Worm (Caenorhabditis elegans) whole organism, L4 larva: ENCODE data around the gene Y51H4A.5.
"Not testable (repeated sequence)": the region's sequence is repeated elsewhere in the genome, so short reads cannot be mapped to it uniquely, and the experiment has no call there.

Source experiments
- D1046.2 ChIP-seq: fragments of 200-800 bp; sonication (Bioruptor generic); IDR thresholded peaks from 2 replicates; pipeline ENCODE4 v1.3.6; 2022; ENCODE audit warnings: missing genetic modification characterization, missing compliant biosample characterization
- F49E8.2 ChIP-seq: sonication (generic microtip); optimal IDR thresholded peaks from 2 replicates; lab custom pipeline; 2016; ENCODE audit warnings: missing compliant biosample characterization, mild to moderate bottlenecking, missing genetic modification characterization, borderline replicate concordance
- T26A8.4 ChIP-seq: fragments of 200-800 bp; sonication (Bioruptor generic); IDR thresholded peaks from 2 replicates; pipeline ENCODE4 v1.3.6; 2022; ENCODE audit warnings: missing genetic modification characterization, missing compliant biosample characterization
- Y48G9A.11 ChIP-seq: fragments of 200-800 bp; sonication (Bioruptor generic); IDR thresholded peaks from 2 replicates; pipeline ENCODE4 v1.3.6; 2022; ENCODE audit warnings: missing genetic modification reagents, missing genetic modification characterization, missing compliant biosample characterization
- ZK546.5 ChIP-seq, 2 experiments: sonication (generic microtip); optimal IDR thresholded peaks; 2 replicates each; lab custom pipeline; 2017; ENCODE audit warnings: missing biosample characterization in 2 of 2, missing genetic modification characterization in 2 of 2
- aha-1 ChIP-seq: fragments of 150-350 bp; peaks from one replicate; lab custom pipeline; 2014; ENCODE audit warnings: missing biosample characterization, missing genetic modification characterization
- arid-1 ChIP-seq: fragments of 200-800 bp; sonication (Bioruptor generic); conservative IDR thresholded peaks from 2 replicates; pipeline ENCODE4 v1.3.6; 2022; ENCODE audit warnings: missing genetic modification reagents, missing genetic modification characterization, missing compliant biosample characterization
- ceh-28 ChIP-seq: fragments of 150-350 bp; optimal IDR thresholded peaks from 2 replicates; lab custom pipeline; 2014; ENCODE audit warnings: missing biosample characterization, missing genetic modification reagents, missing genetic modification characterization
- ceh-62 ChIP-seq: sonication (generic microtip); optimal IDR thresholded peaks from 2 replicates; lab custom pipeline; 2017; ENCODE audit warnings: missing biosample characterization, missing genetic modification characterization
- daf-16 ChIP-seq, 3 experiments: sonication (generic microtip); optimal IDR thresholded peaks; 2 replicates each; lab custom pipeline; 2016 to 2017; ENCODE audit warnings: missing genetic modification characterization in 3 of 3, missing genetic modification reagents in 3 of 3, mild to moderate bottlenecking in 2 of 3, missing compliant biosample characterization in 2 of 3, missing biosample characterization in 1 of 3, moderate library complexity in 1 of 3
- dmd-8 ChIP-seq: fragments of 200-800 bp; sonication (Bioruptor generic); IDR thresholded peaks from 2 replicates; pipeline ENCODE4 v1.3.6; 2022; ENCODE audit warnings: missing genetic modification characterization, missing compliant biosample characterization
- dve-1 ChIP-seq: sonication (generic microtip); optimal IDR thresholded peaks from 2 replicates; lab custom pipeline; 2017; ENCODE audit warnings: antibody characterized with exemption, mild to moderate bottlenecking, missing genetic modification characterization, missing compliant biosample characterization; ENCODE audit not compliant: insufficient read depth
- egl-27 ChIP-seq: sonication (generic microtip); optimal IDR thresholded peaks from 3 replicates; lab custom pipeline; 2017; ENCODE audit warnings: missing biosample characterization, missing genetic modification reagents, missing genetic modification characterization
- egl-43 ChIP-seq: fragments of 200-800 bp; sonication (Bioruptor generic); IDR thresholded peaks from 2 replicates; pipeline ENCODE4 v1.3.6; 2022; ENCODE audit warnings: missing genetic modification reagents, missing genetic modification characterization, missing compliant biosample characterization
- gei-8 ChIP-seq: fragments of 200-800 bp; sonication (Bioruptor generic); optimal IDR thresholded peaks from 2 replicates; lab custom pipeline; 2018; ENCODE audit warnings: mild to moderate bottlenecking, missing genetic modification characterization, missing compliant biosample characterization
- hmg-1.1 ChIP-seq: fragments of 200-800 bp; sonication (Bioruptor generic); IDR thresholded peaks from 2 replicates; pipeline ENCODE4 v1.3.6; 2022; ENCODE audit warnings: missing genetic modification reagents, missing genetic modification characterization, missing compliant biosample characterization
- lin-1 ChIP-seq: fragments of 200-800 bp; sonication (Bioruptor generic); IDR thresholded peaks from 2 replicates; pipeline ENCODE4 v1.3.6; 2022; ENCODE audit warnings: missing genetic modification reagents, missing genetic modification characterization, missing compliant biosample characterization
- lin-13 ChIP-seq: fragments of 150-350 bp; optimal IDR thresholded peaks from 2 replicates; lab custom pipeline; 2014; ENCODE audit warnings: missing biosample characterization, missing genetic modification reagents, missing genetic modification characterization
- lin-38 ChIP-seq: fragments of 200-800 bp; sonication (Bioruptor generic); IDR thresholded peaks from 2 replicates; pipeline ENCODE4 v1.3.6; 2022; ENCODE audit warnings: missing genetic modification reagents, missing genetic modification characterization, missing compliant biosample characterization
- madf-5 ChIP-seq, 2 experiments: fragments of 200-800 bp; sonication (Bioruptor generic); IDR thresholded peaks; 2 replicates each; pipeline ENCODE4 v1.3.6; 2022; ENCODE audit warnings: missing compliant biosample characterization in 2 of 2, missing genetic modification characterization in 2 of 2
- mep-1 ChIP-seq: fragments of 150-350 bp; sonication (generic microtip); optimal IDR thresholded peaks from 3 replicates; lab custom pipeline; 2014; ENCODE audit warnings: missing biosample characterization, missing genetic modification characterization
- mes-2 ChIP-seq: sonication (generic microtip); optimal IDR thresholded peaks from 2 replicates; lab custom pipeline; 2016; ENCODE audit warnings: missing genotype, mild to moderate bottlenecking, missing genetic modification characterization, missing compliant biosample characterization; ENCODE audit not compliant: poor library complexity, severe bottlenecking
- mxl-2 ChIP-seq: fragments of 200-800 bp; sonication (Bioruptor generic); conservative IDR thresholded peaks from 2 replicates; pipeline ENCODE4 v1.3.6; 2022; ENCODE audit warnings: missing genetic modification reagents, missing genetic modification characterization, missing compliant biosample characterization
- nhr-10 ChIP-seq: fragments of 150-350 bp; optimal IDR thresholded peaks from 2 replicates; lab custom pipeline; 2014; ENCODE audit warnings: missing biosample characterization, missing genetic modification characterization
- nhr-6 ChIP-seq: fragments of 150-350 bp; optimal IDR thresholded peaks from 2 replicates; lab custom pipeline; 2014; ENCODE audit warnings: missing biosample characterization, missing genetic modification characterization
- nhr-76 ChIP-seq: fragments of 150-350 bp; optimal IDR thresholded peaks from 2 replicates; lab custom pipeline; 2014; ENCODE audit warnings: missing biosample characterization, missing genetic modification characterization
- pha-4 ChIP-seq, 2 experiments: fragments of 150-350 bp in 1 of 2; fragments of 200-800 bp in 1 of 2; sonication (Bioruptor generic) in 1 of 2; IDR thresholded peaks in 1 of 2; optimal IDR thresholded peaks in 1 of 2; 2 replicates each; pipeline versions ENCODE4 v1.3.6 to Lab custom; 2014 to 2022; ENCODE audit warnings: missing genetic modification characterization in 2 of 2, missing genetic modification reagents in 2 of 2, missing biosample characterization in 1 of 2, missing compliant biosample characterization in 1 of 2
- php-3 ChIP-seq: fragments of 200-800 bp; sonication (Bioruptor generic); IDR thresholded peaks from 2 replicates; pipeline ENCODE4 v1.3.6; 2022; ENCODE audit warnings: missing genetic modification reagents, missing genetic modification characterization, missing compliant biosample characterization
- rbr-2 ChIP-seq: sonication (generic microtip); optimal IDR thresholded peaks from 2 replicates; lab custom pipeline; 2016; ENCODE audit warnings: missing genotype, missing genetic modification characterization, missing compliant biosample characterization
- snpc-1.2 ChIP-seq: fragments of 200-800 bp; sonication (Bioruptor generic); IDR thresholded peaks from 2 replicates; pipeline ENCODE4 v1.3.6; 2022; ENCODE audit warnings: missing genetic modification reagents, missing genetic modification characterization, missing compliant biosample characterization
- snpc-4 ChIP-seq: fragments of 150-350 bp; optimal IDR thresholded peaks from 2 replicates; lab custom pipeline; 2014; ENCODE audit warnings: missing biosample characterization, missing genetic modification characterization
- unc-130 ChIP-seq: sonication (generic microtip); optimal IDR thresholded peaks from 2 replicates; lab custom pipeline; 2016; ENCODE audit warnings: missing genetic modification reagents, missing genetic modification characterization, missing compliant biosample characterization
- unc-62 ChIP-seq, 3 experiments: fragments of 150-350 bp in 1 of 3; sonication (generic microtip); optimal IDR thresholded peaks in 2 of 3; peaks in 1 of 3; 1 replicate in 1 of 3; 2 replicates in 2 of 3; lab custom pipeline; 2014 to 2017; ENCODE audit warnings: missing biosample characterization in 3 of 3, missing genetic modification characterization in 3 of 3, missing genetic modification reagents in 3 of 3, missing genotype in 1 of 3
- vab-7 ChIP-seq: fragments of 200-800 bp; sonication (Bioruptor generic); IDR thresholded peaks from 2 replicates; pipeline ENCODE4 v1.3.6; 2022; ENCODE audit warnings: missing genetic modification reagents, missing genetic modification characterization, missing compliant biosample characterization
- zfp-2 ChIP-seq: sonication (generic microtip); optimal IDR thresholded peaks from 2 replicates; lab custom pipeline; 2016; ENCODE audit warnings: mild to moderate bottlenecking, missing genetic modification characterization, missing compliant biosample characterization
- zfp-3 ChIP-seq: fragments of 200-800 bp; sonication (Bioruptor generic); conservative IDR thresholded peaks from 2 replicates; pipeline ENCODE4 v1.3.6; 2022; ENCODE audit warnings: missing genetic modification reagents, missing genetic modification characterization, missing compliant biosample characterization
- zip-11 ChIP-seq: fragments of 200-800 bp; sonication (Bioruptor generic); IDR thresholded peaks from 2 replicates; pipeline ENCODE4 v1.3.6; 2022; ENCODE audit warnings: missing genetic modification characterization, missing compliant biosample characterization

Gene Y51H4A.5

ce11 chrIV:16482790-16483189 is 43.1 kb downstream of the Y51H4A.5 start (continued):
- TF ChIP-seq zfp-3 (GFP tag; lab: Robert Waterston, UW) (0 out of 2 replicates have a peak, but pooled peaks have one; percentile 32), egl-43 (GFP tag; lab: Robert Waterston, UW) (no peak), aha-1 (tag; lab: Kevin White, UChicago) (peak; percentile 0), mep-1 (tag; lab: Kevin White, UChicago) (peak; percentile 30), nhr-10 (tag; lab: Kevin White, UChicago) (no peak), mes-2 (tag; lab: Kevin White, UChicago) (no peak), daf-16 (GFP tag; optimal IDR thresholded peaks at IDR 0.05; lab: Kevin White, UChicago) (no peak), daf-16 (tag; optimal IDR thresholded peaks at IDR 0.05; lab: Kevin White, UChicago) (peak; percentile 40), dmd-8 (GFP tag; lab: Robert Waterston, UW) (0 out of 2 replicates have a peak, but pooled peaks have one; percentile 28), T26A8.4 (GFP tag; lab: Robert Waterston, UW) (0 out of 2 replicates have a peak, but pooled peaks have one; percentile 11), php-3 (GFP tag; lab: Robert Waterston, UW) (peak; percentile 58; the same call in 1 of the 2 replicates), ceh-28 (peak; percentile 58), nhr-76 (no peak), zfp-2 (tag; lab: Kevin White, UChicago) (no peak), F49E8.2 (tag; lab: Kevin White, UChicago) (no peak), unc-62 (GFP tag; optimal IDR thresholded peaks at IDR 0.05 in 1 of 2; lab: Kevin White, UChicago) (peak in 1 of 2 experiments; percentile 20), unc-62 (tag; optimal IDR thresholded peaks at IDR 0.05; lab: Kevin White, UChicago) (no peak), gei-8 (no peak), madf-5 (GFP tag; IDR thresholded peaks at IDR 0.05; lab: Robert Waterston, UW) (no peak; a peak in 1 of 4 replicates), unc-130 (GFP tag; lab: Kevin White, UChicago) (no peak), dve-1 (tag; lab: Kevin White, UChicago) (peak; percentile 22), ZK546.5 (tag; optimal IDR thresholded peaks at IDR 0.05; lab: Kevin White, UChicago) (peak in 1 of 2 experiments; percentile 28)

DNA sequence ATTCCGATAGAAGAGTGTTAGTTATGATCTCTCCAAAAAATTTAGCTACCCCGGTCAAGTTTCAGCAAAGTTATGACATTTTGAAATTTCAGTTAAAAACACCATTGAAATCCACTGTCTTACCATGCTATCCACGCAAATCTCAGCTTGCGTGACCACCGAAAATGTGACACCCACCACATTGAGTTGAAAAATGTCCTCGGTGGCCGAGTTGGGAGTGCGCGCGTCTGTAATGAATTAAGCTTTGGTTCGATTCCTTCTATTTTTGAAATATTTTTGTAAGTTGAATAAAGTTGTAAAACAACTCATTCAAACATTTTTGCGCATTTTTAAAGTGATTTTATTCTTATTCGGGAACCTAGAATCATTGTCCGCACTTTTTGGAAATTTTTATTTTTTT is 43.8 kb downstream of the Y51H4A.5 start:
- TF ChIP-seq Y48G9A.11 (GFP tag; lab: Robert Waterston, UW) (0 out of 2 replicates have a peak, but pooled peaks have one; percentile 21), D1046.2 (GFP tag; lab: Robert Waterston, UW) (0 out of 2 replicates have a peak, but pooled peaks have one; percentile 15), vab-7 (GFP tag; lab: Robert Waterston, UW) (peak; percentile 63), zip-11 (GFP tag; lab: Robert Waterston, UW) (peak; percentile 9; the same call in 1 of the 2 replicates), snpc-1.2 (GFP tag; lab: Robert Waterston, UW) (peak; percentile 95), pha-4 (GFP tag; IDR thresholded peaks at IDR 0.05; lab: Robert Waterston, UW) (peak; percentile 28; the same call in 1 of the 2 replicates), lin-38 (GFP tag; lab: Robert Waterston, UW) (peak; percentile 60), madf-5 (GFP tag; IDR thresholded peaks at IDR 0.05; lab: Robert Waterston, UW) (0 out of 4 replicates have a peak, but pooled peaks of 1 of the 2 experiments have one; percentile 62), arid-1 (GFP tag; lab: Robert Waterston, UW) (0 out of 2 replicates have a peak, but pooled peaks have one; percentile 38)
- TF ChIP-seq pha-4 (tag; optimal IDR thresholded peaks at IDR 0.05; lab: Kevin White, UChicago) = not testable (repeated sequence)

- not testable (repeated sequence) for TF ChIP-seq arid-1 (GFP tag; lab: Robert Waterston, UW); nhr-6 (tag; lab: Kevin White, UChicago); rbr-2 (tag; lab: Kevin White, UChicago)
Observed at ce11 chrIV:16480888-16481287, 45.0 kb downstream of the Y51H4A.5 start, which contains the start of gene Y51H4A.938. Gene Y51H4A.938, plus strand, starts transcription at chrIV:16481188.

ce11 chrIV:16477169-16477568 is 48.8 kb downstream of the Y51H4A.5 start, which contains the start of gene Y51H4A.1:
Gene Y51H4A.1, minus strand, starts transcription at chrIV:16477295.
- TF ChIP-seq lin-13 (GFP tag; lab: Kevin White, UChicago) (no peak), madf-5 (GFP tag; IDR thresholded peaks at IDR 0.05; lab: Robert Waterston, UW) (no peak), T26A8.4 (GFP tag; lab: Robert Waterston, UW) (no peak), egl-27 (tag; lab: Kevin White, UChicago) (no peak), arid-1 (GFP tag; lab: Robert Waterston, UW) (no peak), nhr-6 (tag; lab: Kevin White, UChicago) (no peak), snpc-4 (tag; lab: Kevin White, UChicago) (no peak), ceh-62 (tag; lab: Kevin White, UChicago) (no peak), lin-1 (GFP tag; lab: Robert Waterston, UW) (no peak), hmg-1.1 (no peak), D1046.2 (GFP tag; lab: Robert Waterston, UW) (no peak), mxl-2 (no peak)
- TF ChIP-seq, all 104 proteins: peak for 0
